Fruit fly (Drosophila melanogaster) whole organism, wandering third instar larva: ENCODE results near the gene CG10874.

Source experiments
- GATAd ChIP-seq: sonication (Bioruptor generic); optimal IDR thresholded peaks from 2 replicates; lab custom pipeline; 2016; ENCODE audit warnings: missing biosample characterization, missing genetic modification characterization
- Hr78 ChIP-seq: fragments of >200 bp; optimal IDR thresholded peaks from 2 replicates; lab custom pipeline; 2017; ENCODE audit warnings: missing biosample characterization, missing genetic modification characterization
- Rel ChIP-seq, 2 experiments: fragments of 200-800 bp; sonication (Bioruptor generic) in 1 of 2; optimal IDR thresholded peaks; 2 replicates in 1 of 2; 3 replicates in 1 of 2; lab custom pipeline; 2016 to 2019; ENCODE audit warnings: mild to moderate bottlenecking in 2 of 2, missing biosample characterization in 2 of 2, missing genetic modification characterization in 2 of 2, moderate library complexity in 1 of 2
- Sp1 ChIP-seq: fragments of 200-800 bp; sonication (Bioruptor generic); optimal IDR thresholded peaks from 3 replicates; lab custom pipeline; 2019; ENCODE audit warnings: missing biosample characterization, mild to moderate bottlenecking, missing genetic modification characterization, moderate library complexity
- Vsx2 ChIP-seq: fragments of 200-300, 225-300 bp; sonication (Bioruptor generic); optimal IDR thresholded peaks from 2 replicates; lab custom pipeline; 2018; ENCODE audit warnings: missing biosample characterization, missing genetic modification characterization; ENCODE audit not compliant: partially characterized antibody
- foxo ChIP-seq, 2 experiments: fragments of 200-800 bp; sonication (Bioruptor generic); optimal IDR thresholded peaks; 2 replicates in 1 of 2; 3 replicates in 1 of 2; lab custom pipeline; 2016 to 2017; ENCODE audit warnings: missing biosample characterization in 2 of 2, missing genetic modification characterization in 2 of 2
- jim ChIP-seq: fragments of 175-275, 200-325 bp; sonication (Bioruptor generic); optimal IDR thresholded peaks from 2 replicates; lab custom pipeline; 2016; ENCODE audit warnings: missing biosample characterization, mild to moderate bottlenecking, missing genetic modification characterization
- lola ChIP-seq: fragments of >200 bp; optimal IDR thresholded peaks from 2 replicates; lab custom pipeline; 2017; ENCODE audit warnings: missing biosample characterization, missing genetic modification characterization
- pan ChIP-seq: fragments of >200 bp; optimal IDR thresholded peaks from 2 replicates; lab custom pipeline; 2017
- psq ChIP-seq: fragments of 200-800 bp; sonication (Bioruptor generic); optimal IDR thresholded peaks from 3 replicates; lab custom pipeline; 2017; ENCODE audit warnings: missing biosample characterization, mild to moderate bottlenecking, missing genetic modification characterization, moderate library complexity
- sage ChIP-seq: fragments of 200-800 bp; sonication (Bioruptor generic); optimal IDR thresholded peaks from 2 replicates; lab custom pipeline; 2016; ENCODE audit warnings: missing biosample characterization, mild to moderate bottlenecking, missing genetic modification characterization

DNA sequence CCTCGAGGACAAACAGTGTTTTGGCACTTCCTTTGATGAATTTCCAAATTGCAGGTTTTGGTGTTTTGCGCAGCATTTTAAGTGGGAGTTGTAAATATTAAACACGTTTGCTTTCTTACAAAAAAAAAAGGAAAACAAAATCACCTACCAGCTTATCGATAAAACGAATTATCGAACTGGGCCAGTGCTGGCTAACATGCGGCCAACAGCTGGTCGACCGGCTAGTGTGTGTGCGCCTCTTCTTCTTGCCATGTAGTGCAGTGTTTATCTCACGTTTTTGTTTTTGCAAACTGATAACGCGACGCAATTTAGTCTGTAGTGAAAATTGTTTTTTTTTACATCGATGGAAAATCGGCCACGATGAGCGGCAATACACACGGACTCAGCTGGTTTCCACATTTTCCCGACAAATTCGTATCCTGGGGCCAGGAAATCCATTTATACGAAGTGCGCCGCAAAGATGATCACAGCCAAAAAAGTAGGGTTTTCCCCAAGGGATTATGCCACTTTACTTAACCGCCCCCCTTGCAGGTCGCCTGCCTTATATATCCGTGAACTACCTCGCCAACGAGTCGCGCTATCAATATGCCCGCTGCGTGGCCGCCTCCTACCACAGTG is 25.0 kb upstream of the CG10874 start, which contains the start of the genes CG15386, CG42371 and mio:
- TF ChIP-seq sage (GFP tag; lab: Kevin White, UChicago) (no peak), Sp1 (peak; percentile 32), psq (peak; percentile 5), lola (GFP tag; lab: Kevin White, UChicago) (no peak), pan (lab: Kevin White, UChicago) (no peak), jim (peak; percentile 70), Rel (GFP tag; optimal IDR thresholded peaks at IDR 0.05; lab: Kevin White, UChicago) (no peak), Rel (tag; optimal IDR thresholded peaks at IDR 0.05; lab: Kevin White, UChicago) (peak; percentile 86), Hr78 (GFP tag; lab: Kevin White, UChicago) (no peak), GATAd (GFP tag; lab: Kevin White, UChicago) (no peak), foxo (GFP tag; optimal IDR thresholded peaks at IDR 0.05; lab: Kevin White, UChicago) (peak in 1 of 2 experiments; percentile 41), Vsx2 (GFP tag; lab: Kevin White, UChicago) (no peak)
